Fruit fly (Drosophila melanogaster): ENCODE data around the gene MFS3.

- TF ChIP-seq Clk (GFP tag; optimal IDR thresholded peaks at IDR 0.05) (peak; percentile 34), CG33017 (tag; optimal IDR thresholded peaks at IDR 0.05) (peak; percentile 41), ovo (GFP tag; optimal IDR thresholded peaks at IDR 0.05) (no peak), CG1620 (GFP tag; optimal IDR thresholded peaks at IDR 0.05) (no peak)
These were observed 18.7 kb upstream of the MFS3 start for dm6 chr2L:1124265-1124664.
